Fruit fly (Drosophila melanogaster) whole organism: ENCODE results near the gene CLS.

Experiments used
- CG8478 ChIP-seq: fragments of >200 bp; optimal IDR thresholded peaks from 2 replicates; lab custom pipeline; 2018; ENCODE audit warnings: inconsistent platforms
- Dll ChIP-seq: fragments of >200 bp; optimal IDR thresholded peaks from 2 replicates; lab custom pipeline; 2017
- EcR ChIP-seq, 2 experiments: fragments of >200 bp; optimal IDR thresholded peaks; 2 replicates each; lab custom pipeline; 2017; ENCODE audit warnings: missing biosample characterization in 2 of 2, missing genetic modification characterization in 2 of 2, missing genetic modification reagents in 2 of 2
- pan ChIP-seq: fragments of >200 bp; optimal IDR thresholded peaks from 2 replicates; lab custom pipeline; 2017
- psq ChIP-seq: fragments of >200 bp; optimal IDR thresholded peaks from 2 replicates; lab custom pipeline; 2017
- usp ChIP-seq: fragments of >200 bp; optimal IDR thresholded peaks from 2 replicates; lab custom pipeline; 2017; ENCODE audit warnings: missing biosample characterization, missing genetic modification characterization, mixed read lengths

The CLS gene

dm6 chr3R:25686698-25687420 is at the start of gene CLS:
Gene CLS (minus strand): TSS chr3R:25687370.
- TF ChIP-seq Dll (no peak), EcR (GFP tag; optimal IDR thresholded peaks at IDR 0.05; lab: Kevin White, UChicago) (no peak)

- no peak for TF ChIP-seq EcR (GFP tag; optimal IDR thresholded peaks at IDR 0.05; lab: Kevin White, UChicago)
- no peak for TF ChIP-seq Dll
- no peak for TF ChIP-seq CG8478 (lab: Kevin White, UChicago)
- no peak for TF ChIP-seq usp (GFP tag; lab: Kevin White, UChicago)
- TF ChIP-seq pan (lab: Kevin White, UChicago), result no peak
- no peak for TF ChIP-seq psq (lab: Kevin White, UChicago)
These were observed 48.6 kb upstream of the CLS start for dm6 chr3R:25735801-25736068.

- TF ChIP-seq pan (lab: Kevin White, UChicago) (no peak), psq (lab: Kevin White, UChicago) (no peak), EcR (GFP tag; optimal IDR thresholded peaks at IDR 0.05; lab: Kevin White, UChicago) (no peak), usp (GFP tag; lab: Kevin White, UChicago) (no peak), Dll (no peak), CG8478 (lab: Kevin White, UChicago) (no peak)
These were observed 48.0 kb upstream of the CLS start for dm6 chr3R:25734967-25735800.

- TF ChIP-seq usp (GFP tag; lab: Kevin White, UChicago) (no peak), Dll (no peak), EcR (GFP tag; optimal IDR thresholded peaks at IDR 0.05; lab: Kevin White, UChicago) (no peak), CG8478 (lab: Kevin White, UChicago) (no peak), psq (lab: Kevin White, UChicago) (no peak), pan (lab: Kevin White, UChicago) (no peak)
These were observed 36.6 kb upstream of the CLS start for dm6 chr3R:25723795-25724194.

dm6 chr3R:25721030-25721429 is 33.9 kb upstream of the CLS start:
- TF ChIP-seq EcR (GFP tag; optimal IDR thresholded peaks at IDR 0.05; lab: Kevin White, UChicago) (no peak), psq (lab: Kevin White, UChicago) (no peak), usp (GFP tag; lab: Kevin White, UChicago) (no peak), CG8478 (lab: Kevin White, UChicago) (no peak), Dll (no peak), pan (lab: Kevin White, UChicago) (no peak)

- no peak for TF ChIP-seq pan (lab: Kevin White, UChicago)
- TF ChIP-seq Dll, result no peak
- TF ChIP-seq CG8478 (lab: Kevin White, UChicago), result no peak
- no peak for TF ChIP-seq usp (GFP tag; lab: Kevin White, UChicago)
- no peak for TF ChIP-seq EcR (GFP tag; optimal IDR thresholded peaks at IDR 0.05; lab: Kevin White, UChicago)
- no peak for TF ChIP-seq psq (lab: Kevin White, UChicago)
These were observed 32.9 kb upstream of the CLS start for dm6 chr3R:25720024-25720574.

- TF ChIP-seq pan (lab: Kevin White, UChicago), result no peak
- TF ChIP-seq Dll, result no peak
- TF ChIP-seq psq (lab: Kevin White, UChicago), result no peak
- no peak for TF ChIP-seq usp (GFP tag; lab: Kevin White, UChicago)
- TF ChIP-seq CG8478 (lab: Kevin White, UChicago), result no peak
- TF ChIP-seq EcR (GFP tag; optimal IDR thresholded peaks at IDR 0.05; lab: Kevin White, UChicago), result no peak
These were observed 7.1 kb upstream of the CLS start for dm6 chr3R:25694167-25694689.

- no peak for TF ChIP-seq usp (GFP tag; lab: Kevin White, UChicago)
- no peak for TF ChIP-seq CG8478 (lab: Kevin White, UChicago)
These were observed 2.3 kb downstream of the CLS start, which contains the start of gene RpL27 for dm6 chr3R:25684859-25685258. Gene RpL27 (minus strand): TSS chr3R:25685051.

dm6 chr3R:25680528-25680927 is 6.6 kb downstream of the CLS start, which contains the start of the genes CG4743 and Idh3g:
Gene CG4743 (minus strand): TSS chr3R:25680550.
Gene Idh3g (plus strand): TSS chr3R:25680845.
- TF ChIP-seq EcR (GFP tag; optimal IDR thresholded peaks at IDR 0.05; lab: Kevin White, UChicago) (no peak), CG8478 (lab: Kevin White, UChicago) (no peak), pan (lab: Kevin White, UChicago) (no peak), Dll (no peak), usp (GFP tag; lab: Kevin White, UChicago) (no peak)

- no peak for TF ChIP-seq pan (lab: Kevin White, UChicago)
- TF ChIP-seq Dll, result no peak
- no peak for TF ChIP-seq CG8478 (lab: Kevin White, UChicago)
- TF ChIP-seq EcR (GFP tag; optimal IDR thresholded peaks at IDR 0.05; lab: Kevin White, UChicago), result no peak
- TF ChIP-seq usp (GFP tag; lab: Kevin White, UChicago), result no peak
- TF ChIP-seq psq (lab: Kevin White, UChicago), result no peak
These were observed 8.6 kb downstream of the CLS start, which contains the start of the genes CG4730 and CG5039 for dm6 chr3R:25678489-25679082. Gene CG4730 (minus strand): TSS chr3R:25678682. Gene CG5039 (plus strand): TSS chr3R:25678683.

- TF ChIP-seq pan (lab: Kevin White, UChicago), result no peak
- no peak for TF ChIP-seq psq (lab: Kevin White, UChicago)
- no peak for TF ChIP-seq Dll
- no peak for TF ChIP-seq CG8478 (lab: Kevin White, UChicago)
- TF ChIP-seq EcR (GFP tag; optimal IDR thresholded peaks at IDR 0.05; lab: Kevin White, UChicago), result no peak
- TF ChIP-seq usp (GFP tag; lab: Kevin White, UChicago), result no peak
These were observed 21.7 kb downstream of the CLS start, which contains the start of gene Lgr3 for dm6 chr3R:25665509-25665908. Gene Lgr3 (plus strand): TSS chr3R:25665809.
